Worm (Caenorhabditis elegans) whole organism, L1 larva: Measurements from ENCODE around the gene dos-2.

Experiments
- nhr-77 ChIP-seq: fragments of 150-350 bp; optimal IDR thresholded peaks from 2 replicates; lab custom pipeline; 2014; ENCODE audit warnings: missing biosample characterization, missing genetic modification characterization
- unc-130 ChIP-seq: fragments of 150-350 bp; optimal IDR thresholded peaks from 2 replicates; lab custom pipeline; 2017; ENCODE audit warnings: missing biosample characterization, missing genetic modification characterization, inconsistent platforms
- unc-62 ChIP-seq: fragments of 150-350 bp; optimal IDR thresholded peaks from 2 replicates; lab custom pipeline; 2014; ENCODE audit warnings: missing biosample characterization, missing genetic modification reagents, missing genetic modification characterization

ce11 chrII:3967061-3967460, 9.0 kb upstream of the dos-2 start:
- TF ChIP-seq unc-130 (tag; lab: Kevin White, UChicago) (no peak), unc-62 (GFP tag; lab: Kevin White, UChicago) (no peak), nhr-77 (no peak)
